Worm (Caenorhabditis elegans) whole organism, early embryonic: Measurements from ENCODE around the gene F55G7.3.

ENCODE experiments used
- ama-1 ChIP-seq: fragments of 150-350 bp; optimal IDR thresholded peaks from 2 replicates; lab custom pipeline; 2014
- ceh-36 ChIP-seq: sonication (generic microtip); optimal IDR thresholded peaks from 2 replicates; lab custom pipeline; 2016; ENCODE audit warnings: missing genetic modification characterization, inconsistent platforms, missing compliant biosample characterization
- hmbx-1 ChIP-seq: sonication (generic microtip); optimal IDR thresholded peaks from 2 replicates; lab custom pipeline; 2016; ENCODE audit warnings: mild to moderate bottlenecking, missing genetic modification characterization, missing compliant biosample characterization
- hmg-4 ChIP-seq: fragments of 200-800 bp; sonication (Bioruptor generic); optimal IDR thresholded peaks from 2 replicates; lab custom pipeline; 2018; ENCODE audit warnings: mild to moderate bottlenecking, missing genetic modification characterization, missing compliant biosample characterization
- hnd-1 ChIP-seq: sonication (generic microtip); optimal IDR thresholded peaks from 2 replicates; lab custom pipeline; 2016; ENCODE audit warnings: missing genetic modification characterization, missing compliant biosample characterization
- tbx-11 ChIP-seq: fragments of 200-800 bp; sonication (Bioruptor generic); IDR thresholded peaks from 2 replicates; pipeline ENCODE4 v1.3.6; 2022; ENCODE audit warnings: missing genetic modification characterization, missing compliant biosample characterization
- tra-4 ChIP-seq: sonication (generic microtip); optimal IDR thresholded peaks from 2 replicates; lab custom pipeline; 2017; ENCODE audit warnings: missing genetic modification characterization, missing compliant biosample characterization

DNA sequence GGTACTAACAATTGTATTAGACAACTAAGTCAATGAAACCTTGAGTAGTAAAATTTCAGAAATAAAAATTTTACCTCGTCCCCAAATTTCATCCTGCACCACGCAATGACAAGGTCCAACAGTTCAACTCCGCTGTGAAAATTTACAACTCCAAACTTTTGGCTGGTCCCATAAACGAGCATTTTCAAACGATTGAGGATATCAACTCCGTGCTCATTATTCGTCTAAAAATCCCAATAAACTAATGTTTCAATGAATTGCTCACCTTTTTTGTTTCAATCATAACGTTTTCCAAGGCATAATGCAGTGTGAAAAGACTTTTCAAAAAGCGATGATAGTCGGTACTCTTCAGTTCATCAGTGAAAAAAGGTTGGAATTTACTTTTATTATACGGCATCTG lies 35.2 kb downstream of the F55G7.3 start:
- TF ChIP-seq hmbx-1 (tag; lab: Kevin White, UChicago): no peak
- no peak for TF ChIP-seq hmg-4 (GFP tag; lab: Kevin White, UChicago)
- TF ChIP-seq ceh-36: no peak
- no peak for TF ChIP-seq tra-4 (tag; lab: Kevin White, UChicago)
- TF ChIP-seq tbx-11: no peak
- no peak for TF ChIP-seq hnd-1
- no peak for TF ChIP-seq ama-1
